Worm (Caenorhabditis elegans) whole organism, L1 larva: ENCODE results near the gene srj-1.

Experiments
- Y116A8C.19 ChIP-seq: sonication (generic microtip); optimal IDR thresholded peaks from 2 replicates; lab custom pipeline; 2016; ENCODE audit warnings: missing compliant biosample characterization, missing genetic modification characterization, borderline replicate concordance
- aha-1 ChIP-seq: fragments of 150-350 bp; optimal IDR thresholded peaks from 2 replicates; lab custom pipeline; 2014; ENCODE audit warnings: missing biosample characterization, missing genetic modification characterization
- ama-1 ChIP-seq: fragments of 150-350 bp; optimal IDR thresholded peaks from 2 replicates; lab custom pipeline; 2014
- blmp-1 ChIP-seq: fragments of 150-350 bp; optimal IDR thresholded peaks from 2 replicates; lab custom pipeline; 2014; ENCODE audit warnings: missing biosample characterization, missing genetic modification characterization
- ceh-88 ChIP-seq: fragments of 200-800 bp; sonication (Bioruptor generic); IDR thresholded peaks from 2 replicates; pipeline ENCODE4 v1.3.6; 2022; ENCODE audit warnings: missing genetic modification characterization, missing compliant biosample characterization
- ces-1 ChIP-seq: fragments of 150-350 bp; optimal IDR thresholded peaks from 2 replicates; lab custom pipeline; 2014; ENCODE audit warnings: missing biosample characterization, missing genetic modification reagents, missing genetic modification characterization
- dpl-1 ChIP-seq, 3 experiments: fragments of 150-350 bp in 2 of 3; sonication (generic microtip) in 1 of 3; optimal IDR thresholded peaks; 2 replicates each; lab custom pipeline; 2014 to 2017; ENCODE audit warnings: missing biosample characterization in 3 of 3, missing genetic modification characterization in 3 of 3, missing genetic modification reagents in 3 of 3
- efl-1 ChIP-seq, 4 experiments: fragments of 150-350 bp; optimal IDR thresholded peaks in 3 of 4; peaks in 1 of 4; 1 replicate in 1 of 4; 2 replicates in 3 of 4; lab custom pipeline; 2014; ENCODE audit warnings: missing biosample characterization in 2 of 4, missing genetic modification characterization in 2 of 4, missing genetic modification reagents in 2 of 4
- elt-2 ChIP-seq: sonication (generic microtip); optimal IDR thresholded peaks from 2 replicates; lab custom pipeline; 2016; ENCODE audit warnings: missing genetic modification characterization, mild to moderate bottlenecking, inconsistent platforms, missing compliant biosample characterization, missing genetic modification reagents
- elt-3 ChIP-seq, 6 experiments: fragments of 150-350 bp in 1 of 6; sonication (generic microtip); optimal IDR thresholded peaks; 2 replicates each; lab custom pipeline; 2017 to 2018; ENCODE audit warnings: missing biosample characterization in 6 of 6, missing genetic modification characterization in 6 of 6, inconsistent platforms in 1 of 6
- ets-5 ChIP-seq: fragments of 200-800 bp; sonication (Bioruptor generic); IDR thresholded peaks from 2 replicates; pipeline ENCODE4 v1.3.6; 2022; ENCODE audit warnings: missing genetic modification characterization, missing compliant biosample characterization
- fkh-10 ChIP-seq: sonication (generic microtip); optimal IDR thresholded peaks from 2 replicates; lab custom pipeline; 2017; ENCODE audit warnings: missing biosample characterization, missing genetic modification reagents, missing genetic modification characterization
- fkh-4 ChIP-seq: sonication (generic microtip); optimal IDR thresholded peaks from 2 replicates; lab custom pipeline; 2016; ENCODE audit warnings: missing compliant biosample characterization, missing genetic modification characterization, borderline replicate concordance
- fkh-8 ChIP-seq: sonication (generic microtip); optimal IDR thresholded peaks from 2 replicates; lab custom pipeline; 2016; ENCODE audit warnings: mild to moderate bottlenecking, missing genetic modification characterization, missing compliant biosample characterization
- hlh-4 ChIP-seq: sonication (generic microtip); optimal IDR thresholded peaks from 2 replicates; lab custom pipeline; 2016; ENCODE audit warnings: mild to moderate bottlenecking, missing genetic modification characterization, missing compliant biosample characterization
- isw-1 ChIP-seq: fragments of 200-800 bp; sonication (Bioruptor generic); IDR thresholded peaks from 2 replicates; pipeline ENCODE4 v1.3.6; 2022; ENCODE audit warnings: missing genetic modification characterization, missing compliant biosample characterization
- jun-1 ChIP-seq: fragments of 150-350 bp; optimal IDR thresholded peaks from 2 replicates; lab custom pipeline; 2014; ENCODE audit warnings: missing biosample characterization, missing genetic modification reagents, missing genetic modification characterization
- lin-13 ChIP-seq: fragments of 150-350 bp; optimal IDR thresholded peaks from 2 replicates; lab custom pipeline; 2014; ENCODE audit warnings: missing biosample characterization, missing genetic modification reagents, missing genetic modification characterization
- lin-14 ChIP-seq: fragments of 200-800 bp; sonication (Bioruptor generic); optimal IDR thresholded peaks from 2 replicates; lab custom pipeline; 2018; ENCODE audit warnings: mild to moderate bottlenecking, missing genetic modification characterization, moderate library complexity, missing compliant biosample characterization
- lin-15B ChIP-seq: fragments of 150-350 bp; sonication (generic microtip); optimal IDR thresholded peaks from 3 replicates; lab custom pipeline; 2014; ENCODE audit warnings: missing biosample characterization, missing genetic modification characterization
- lin-35 ChIP-seq, 2 experiments: fragments of 150-350 bp; optimal IDR thresholded peaks; 2 replicates each; lab custom pipeline; 2014; ENCODE audit warnings: missing biosample characterization in 2 of 2, missing genetic modification characterization in 2 of 2, missing genetic modification reagents in 2 of 2
- lin-39 ChIP-seq: fragments of 150-350 bp; optimal IDR thresholded peaks from 2 replicates; lab custom pipeline; 2014; ENCODE audit warnings: missing biosample characterization, missing genetic modification reagents, missing genetic modification characterization
- lir-3 ChIP-seq: sonication (generic microtip); optimal IDR thresholded peaks from 2 replicates; lab custom pipeline; 2016; ENCODE audit warnings: mild to moderate bottlenecking, missing genetic modification characterization, moderate library complexity, missing compliant biosample characterization; ENCODE audit not compliant: poor library complexity
- lsy-2 ChIP-seq, 2 experiments: fragments of 150-350 bp; optimal IDR thresholded peaks; 2 replicates each; lab custom pipeline; 2014; ENCODE audit warnings: missing biosample characterization in 2 of 2, missing genetic modification characterization in 2 of 2
- mdl-1 ChIP-seq, 2 experiments: fragments of 150-350 bp; optimal IDR thresholded peaks; 2 replicates each; lab custom pipeline; 2014 to 2017; ENCODE audit warnings: missing biosample characterization in 2 of 2, missing genetic modification characterization in 2 of 2, inconsistent platforms in 1 of 2
- mef-2 ChIP-seq: fragments of 150-350 bp; optimal IDR thresholded peaks from 2 replicates; lab custom pipeline; 2014; ENCODE audit warnings: missing biosample characterization, missing genetic modification characterization
- nhr-11 ChIP-seq: fragments of 150-350 bp; optimal IDR thresholded peaks from 2 replicates; lab custom pipeline; 2014; ENCODE audit warnings: missing biosample characterization, missing genetic modification characterization
- nhr-20 ChIP-seq: sonication (generic microtip); optimal IDR thresholded peaks from 2 replicates; lab custom pipeline; 2016; ENCODE audit warnings: mild to moderate bottlenecking, missing genetic modification characterization, missing compliant biosample characterization
- nhr-28 ChIP-seq: fragments of 150-350 bp; optimal IDR thresholded peaks from 2 replicates; lab custom pipeline; 2014; ENCODE audit warnings: missing biosample characterization, missing genetic modification characterization
- nhr-47 ChIP-seq: sonication (generic microtip); optimal IDR thresholded peaks from 2 replicates; lab custom pipeline; 2016; ENCODE audit warnings: mild to moderate bottlenecking, missing genetic modification characterization, moderate library complexity, missing compliant biosample characterization
- nhr-71 ChIP-seq: sonication (generic microtip); optimal IDR thresholded peaks from 2 replicates; lab custom pipeline; 2016; ENCODE audit warnings: mild to moderate bottlenecking, missing genetic modification characterization, moderate library complexity, missing compliant biosample characterization
- nhr-85 ChIP-seq: sonication (generic microtip); peaks from one replicate; lab custom pipeline; 2016; ENCODE audit warnings: missing genetic modification characterization, inconsistent platforms, missing compliant biosample characterization
- nhr-90 ChIP-seq: sonication (generic microtip); optimal IDR thresholded peaks from 2 replicates; lab custom pipeline; 2016; ENCODE audit warnings: mild to moderate bottlenecking, missing genetic modification characterization, missing compliant biosample characterization; ENCODE audit not compliant: poor library complexity
- pag-3 ChIP-seq: sonication (generic microtip); optimal IDR thresholded peaks from 2 replicates; lab custom pipeline; 2017; ENCODE audit warnings: missing genetic modification characterization, mild to moderate bottlenecking, missing compliant biosample characterization, antibody characterized with exemption, borderline replicate concordance; ENCODE audit not compliant: insufficient read depth
- snpc-4 ChIP-seq: fragments of 150-350 bp; optimal IDR thresholded peaks from 2 replicates; lab custom pipeline; 2014; ENCODE audit warnings: missing biosample characterization, missing genetic modification characterization
- snu-23 ChIP-seq: sonication (generic microtip); optimal IDR thresholded peaks from 2 replicates; lab custom pipeline; 2016; ENCODE audit warnings: missing genetic modification characterization, missing compliant biosample characterization
- sptf-1 ChIP-seq: fragments of 150-350 bp; optimal IDR thresholded peaks from 2 replicates; lab custom pipeline; 2014; ENCODE audit warnings: missing biosample characterization, missing genetic modification characterization
- sup-37 ChIP-seq: fragments of 200-800 bp; sonication (Bioruptor generic); optimal IDR thresholded peaks from 2 replicates; lab custom pipeline; 2018; ENCODE audit warnings: mild to moderate bottlenecking, missing genetic modification characterization, missing compliant biosample characterization
- swsn-7 ChIP-seq: sonication (generic microtip); optimal IDR thresholded peaks from 2 replicates; lab custom pipeline; 2016; ENCODE audit warnings: missing genetic modification characterization, missing compliant biosample characterization
- tbx-2 ChIP-seq: sonication (generic microtip); optimal IDR thresholded peaks from 2 replicates; lab custom pipeline; 2016; ENCODE audit warnings: missing genetic modification characterization, missing compliant biosample characterization
- tlp-1 ChIP-seq: fragments of 150-350 bp; optimal IDR thresholded peaks from 2 replicates; lab custom pipeline; 2014; ENCODE audit warnings: missing biosample characterization, missing genetic modification characterization
- unc-130 ChIP-seq: fragments of 150-350 bp; optimal IDR thresholded peaks from 2 replicates; lab custom pipeline; 2017; ENCODE audit warnings: missing biosample characterization, missing genetic modification characterization, inconsistent platforms
- unc-86 ChIP-seq: sonication (generic microtip); optimal IDR thresholded peaks from 2 replicates; lab custom pipeline; 2016; ENCODE audit warnings: missing genetic modification characterization, missing compliant biosample characterization
- unc-98 ChIP-seq: fragments of 200-800 bp; sonication (Bioruptor generic); IDR thresholded peaks from 2 replicates; pipeline ENCODE4 v1.3.6; 2022; ENCODE audit warnings: missing genetic modification characterization, missing compliant biosample characterization
- zag-1 ChIP-seq: fragments of 150-350 bp; optimal IDR thresholded peaks from 2 replicates; lab custom pipeline; 2014; ENCODE audit warnings: missing biosample characterization, missing genetic modification characterization
- zip-4 ChIP-seq: fragments of 200-800 bp; sonication (Bioruptor generic); optimal IDR thresholded peaks from 2 replicates; lab custom pipeline; 2018; ENCODE audit warnings: mild to moderate bottlenecking, missing genetic modification characterization, moderate library complexity, missing compliant biosample characterization

The srj-1 gene

DNA sequence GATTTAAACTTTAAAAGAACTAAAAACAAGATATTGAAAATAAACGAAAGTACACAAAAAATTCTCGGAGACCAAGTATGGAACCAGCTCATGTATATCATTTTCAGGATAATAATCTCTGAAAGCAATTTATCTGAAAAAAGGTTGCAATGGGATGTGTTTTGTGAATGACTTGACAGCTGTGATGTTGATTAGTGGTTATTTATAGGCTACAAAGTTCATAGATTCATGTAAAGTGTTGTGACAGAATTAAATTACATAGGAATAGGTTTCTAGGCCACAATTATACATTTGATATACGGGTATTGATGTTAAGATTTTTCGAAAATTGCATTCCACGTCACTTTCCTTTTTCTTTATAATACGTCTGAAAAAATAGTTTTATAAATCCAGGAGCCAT is at the start of gene srj-1:
TSS of gene srj-1 (minus strand) at position 101 of the 400 bp plus-strand sequence.
- TF ChIP-seq zag-1 (tag; lab: Kevin White, UChicago) = no peak
- no peak for TF ChIP-seq Y116A8C.19
- TF ChIP-seq fkh-8 (tag; lab: Kevin White, UChicago) = peak; percentile 21
- no peak for TF ChIP-seq tlp-1 (tag; lab: Kevin White, UChicago)
- TF ChIP-seq lin-13 (GFP tag; lab: Kevin White, UChicago) = no peak
- TF ChIP-seq isw-1 (GFP tag; lab: Robert Waterston, UW) = no peak
- TF ChIP-seq nhr-11 (tag; lab: Kevin White, UChicago) = peak; percentile 1

DNA sequence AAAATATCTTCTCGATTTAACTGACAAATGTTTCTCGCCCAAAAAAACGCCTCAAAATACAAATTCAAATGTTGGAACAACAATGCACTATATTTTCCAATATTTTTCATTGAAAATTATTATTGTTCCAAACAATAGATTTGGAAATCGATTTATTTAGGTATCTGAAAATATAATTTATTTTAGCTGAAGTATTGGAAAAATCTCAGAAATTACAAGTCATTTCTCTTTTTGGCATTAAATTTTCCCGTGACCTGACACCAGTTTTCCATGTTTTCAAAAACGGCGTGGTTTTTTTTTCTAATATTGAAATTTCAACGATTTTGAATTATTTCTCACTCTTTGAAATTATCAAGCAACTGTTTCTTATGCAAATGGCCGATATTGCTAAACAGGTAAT is 47.9 kb upstream of the srj-1 start, which contains the start of gene spe-17:
TSS of gene spe-17 (plus strand) at position 301 of the 400 bp plus-strand sequence.
- TF ChIP-seq fkh-10 (GFP tag; lab: Kevin White, UChicago) = no peak
- no peak for TF ChIP-seq mef-2
- TF ChIP-seq tbx-2 (tag; lab: Kevin White, UChicago) = no peak
- TF ChIP-seq aha-1 (tag; lab: Kevin White, UChicago) = no peak
- no peak for TF ChIP-seq jun-1 (tag; lab: Kevin White, UChicago)
- no peak for TF ChIP-seq ces-1 (GFP tag; lab: Kevin White, UChicago)
- TF ChIP-seq elt-2 (tag; lab: Kevin White, UChicago) = no peak
- TF ChIP-seq ceh-88 = no peak
- no peak for TF ChIP-seq lin-39 (tag; lab: Kevin White, UChicago)
- TF ChIP-seq lin-13 (GFP tag; lab: Kevin White, UChicago) = no peak
- TF ChIP-seq Y116A8C.19 = no peak
- TF ChIP-seq pag-3 (tag; lab: Kevin White, UChicago) = no peak
- TF ChIP-seq hlh-4 (tag; lab: Kevin White, UChicago) = no peak
- no peak for TF ChIP-seq zag-1 (tag; lab: Kevin White, UChicago)
- TF ChIP-seq, all 84 proteins: peak for 0

DNA sequence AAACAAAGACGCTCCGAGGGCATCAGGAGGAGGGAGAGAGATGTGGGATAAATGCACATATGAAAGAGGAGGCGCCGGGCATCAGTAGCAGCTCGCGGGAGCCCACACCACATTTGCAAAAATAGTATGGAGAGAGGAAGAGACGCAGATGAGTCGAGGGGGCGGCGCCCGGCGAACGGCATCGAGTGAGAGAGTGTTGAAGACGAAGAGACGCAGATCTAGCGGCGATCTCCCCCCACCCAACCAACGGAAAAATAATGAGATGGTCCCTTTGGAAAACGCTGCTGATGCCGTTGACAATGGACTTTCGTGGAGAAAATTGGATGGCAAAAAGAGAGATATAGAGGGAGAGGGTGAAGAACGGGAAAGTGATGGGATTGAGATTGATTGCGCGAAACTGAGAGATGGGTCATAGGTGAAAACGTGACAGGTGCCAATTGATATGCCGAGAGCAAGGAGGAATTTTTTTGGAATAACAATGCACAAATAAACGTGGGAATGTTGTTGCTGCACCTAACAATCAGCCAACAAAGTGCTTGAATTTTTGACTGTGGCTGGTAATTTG is 47.3 kb upstream of the srj-1 start:
- TF ChIP-seq nhr-71 (tag; lab: Kevin White, UChicago) = peak; percentile 81
- TF ChIP-seq tbx-2 (tag; lab: Kevin White, UChicago) = peak; percentile 42
- TF ChIP-seq dpl-1 (GFP tag; optimal IDR thresholded peaks at IDR 0.05; lab: Kevin White, UChicago) = no peak
- TF ChIP-seq unc-98 (GFP tag; lab: Robert Waterston, UW) = no peak
- peak; percentile 96 for TF ChIP-seq lin-14 (GFP tag; lab: Kevin White, UChicago)
- TF ChIP-seq ets-5 (GFP tag; lab: Robert Waterston, UW) = no peak
- TF ChIP-seq swsn-7 (tag; lab: Kevin White, UChicago) = peak; percentile 27
- TF ChIP-seq sup-37 (GFP tag; lab: Kevin White, UChicago) = no peak
- no peak for TF ChIP-seq nhr-90 (tag; lab: Kevin White, UChicago)
- TF ChIP-seq unc-130 = no peak
- TF ChIP-seq ama-1 = no peak
- TF ChIP-seq nhr-47 (tag; lab: Kevin White, UChicago) = no peak
- peak; percentile 90 for TF ChIP-seq pag-3 (tag; lab: Kevin White, UChicago)
- TF ChIP-seq nhr-28 (tag; lab: Kevin White, UChicago) = no peak
- TF ChIP-seq elt-3 (tag; optimal IDR thresholded peaks at IDR 0.05; lab: Kevin White, UChicago) = no peak
- TF ChIP-seq sptf-1 (tag; lab: Kevin White, UChicago) = no peak
- peak in 1 of 2 experiments; percentile 14 for TF ChIP-seq mdl-1 (tag; optimal IDR thresholded peaks at IDR 0.05; lab: Kevin White, UChicago)
- TF ChIP-seq lir-3 = no peak
- no peak for TF ChIP-seq ces-1 (GFP tag; lab: Kevin White, UChicago)
- no peak for TF ChIP-seq unc-86
- no peak for TF ChIP-seq hlh-4 (tag; lab: Kevin White, UChicago)
- peak; percentile 32 for TF ChIP-seq nhr-20 (tag; lab: Kevin White, UChicago)
- TF ChIP-seq fkh-4 (tag; lab: Kevin White, UChicago) = no peak
- TF ChIP-seq snu-23 = peak; percentile 43
- no peak for TF ChIP-seq lin-15B (tag; lab: Kevin White, UChicago)
- TF ChIP-seq blmp-1 = no peak
- TF ChIP-seq nhr-11 (tag; lab: Kevin White, UChicago) = no peak
- no peak for TF ChIP-seq jun-1 (tag; lab: Kevin White, UChicago)
- peak in 1 of 2 experiments; percentile 12 for TF ChIP-seq lin-35 (GFP tag; optimal IDR thresholded peaks at IDR 0.05; lab: Kevin White, UChicago)
- TF ChIP-seq lin-39 (tag; lab: Kevin White, UChicago) = peak; percentile 42
- no peak for TF ChIP-seq nhr-85 (tag; lab: Kevin White, UChicago)
- peak in 1 of 2 experiments; percentile 22 for TF ChIP-seq lsy-2 (tag; optimal IDR thresholded peaks at IDR 0.05; lab: Kevin White, UChicago)
- no peak for TF ChIP-seq zip-4 (GFP tag; lab: Kevin White, UChicago)
- peak in 1 of 2 experiments; percentile 3 for TF ChIP-seq efl-1 (optimal IDR thresholded peaks at IDR 0.05; lab: Kevin White, UChicago)
- peak in 1 of 2 experiments; percentile 73 for TF ChIP-seq efl-1 (GFP tag; optimal IDR thresholded peaks at IDR 0.05 in 1 of 2; lab: Kevin White, UChicago)
- no peak for TF ChIP-seq snpc-4 (tag; lab: Kevin White, UChicago)
